Worm (Caenorhabditis elegans) whole organism, late embryonic: ENCODE measurements around the gene zipt-16.

ENCODE experiments used
- K02D7.2 ChIP-seq: sonication (generic microtip); optimal IDR thresholded peaks from 2 replicates; lab custom pipeline; 2017; ENCODE audit warnings: mild to moderate bottlenecking, missing genetic modification characterization, missing compliant biosample characterization
- hlh-8 ChIP-seq: sonication (generic microtip); optimal IDR thresholded peaks from 2 replicates; lab custom pipeline; 2016; ENCODE audit warnings: missing genotype, missing genetic modification characterization, missing compliant biosample characterization
- pax-1 ChIP-seq: fragments of 150-350 bp; optimal IDR thresholded peaks from 2 replicates; lab custom pipeline; 2014; ENCODE audit warnings: missing biosample characterization, missing genetic modification characterization

DNA sequence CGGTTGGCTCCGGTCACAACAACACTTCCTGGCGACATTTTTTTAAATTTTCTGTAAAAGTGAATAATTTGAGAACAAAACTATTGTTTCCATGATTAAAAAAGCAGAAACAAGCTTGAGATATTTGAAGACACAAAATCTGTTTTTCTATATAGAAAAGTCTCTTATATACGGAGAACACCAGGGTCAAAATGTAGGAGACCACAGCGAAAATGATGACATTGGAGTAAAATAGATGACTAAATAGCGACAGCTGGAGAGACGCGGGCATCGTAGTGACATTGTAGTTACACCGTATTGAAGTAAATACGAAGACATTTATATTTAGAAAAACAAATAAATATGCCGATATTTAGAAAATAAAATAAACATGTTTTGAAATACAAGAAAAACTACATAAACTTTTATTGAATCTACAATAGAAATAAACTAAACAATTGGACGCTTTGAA, 53.4 kb downstream of the zipt-16 start, which contains the start of gene sdz-8:
- TF ChIP-seq pax-1 (no peak), hlh-8 (tag; lab: Kevin White, UChicago) (no peak), K02D7.2 (no peak)
